Worm (Caenorhabditis elegans): ENCODE measurements around the gene mlc-5.

Gene mlc-5

ce11 chrIII:13606016-13606530, 17.0 kb upstream of the mlc-5 start, which contains the start of gene act-5:
TSS of gene act-5 (minus strand) at chrIII:13606066.
- TF ChIP-seq pes-1 (GFP tag; IDR thresholded peaks at IDR 0.05) (no peak), ama-1 (optimal IDR thresholded peaks at IDR 0.05) (no peak), ets-7 (tag; optimal IDR thresholded peaks at IDR 0.05) (no peak), ceh-13 (GFP tag; optimal IDR thresholded peaks at IDR 0.05) (no peak), hmbx-1 (tag; optimal IDR thresholded peaks at IDR 0.05) (no peak), aly-1 (tag; optimal IDR thresholded peaks at IDR 0.05) (no peak), hmg-4 (GFP tag; optimal IDR thresholded peaks at IDR 0.05) (no peak), scrt-1 (GFP tag; IDR thresholded peaks at IDR 0.05) (no peak), sea-1 (GFP tag; conservative IDR thresholded peaks at IDR 0.05) (no peak)

- TF ChIP-seq F13C5.2 (tag; optimal IDR thresholded peaks at IDR 0.05) (no peak), pes-1 (GFP tag; IDR thresholded peaks at IDR 0.05) (no peak), ama-1 (optimal IDR thresholded peaks at IDR 0.05) (no peak), flt-1 (GFP tag; IDR thresholded peaks at IDR 0.05) (no peak), tbx-11 (GFP tag; IDR thresholded peaks at IDR 0.05) (no peak), hmg-4 (GFP tag; optimal IDR thresholded peaks at IDR 0.05) (no peak), hmbx-1 (tag; optimal IDR thresholded peaks at IDR 0.05) (no peak), sea-1 (GFP tag; conservative IDR thresholded peaks at IDR 0.05) (no peak), ceh-13 (GFP tag; optimal IDR thresholded peaks at IDR 0.05) (no peak), B0310.2 (tag; optimal IDR thresholded peaks at IDR 0.05) (no peak), aly-1 (tag; optimal IDR thresholded peaks at IDR 0.05) (no peak), tbx-37 (GFP tag; conservative IDR thresholded peaks at IDR 0.05) (no peak), ets-7 (tag; optimal IDR thresholded peaks at IDR 0.05) (no peak)
Observed at ce11 chrIII:13606865-13607264, 16.2 kb upstream of the mlc-5 start.

ce11 chrIII:13607833-13608232, 15.3 kb upstream of the mlc-5 start, which contains the start of gene shpk-1:
TSS of gene shpk-1 (plus strand) at chrIII:13608020.
- TF ChIP-seq ets-7 (tag; optimal IDR thresholded peaks at IDR 0.05) (no peak), tbx-37 (GFP tag; conservative IDR thresholded peaks at IDR 0.05) (no peak), hmg-4 (GFP tag; optimal IDR thresholded peaks at IDR 0.05) (no peak), flt-1 (GFP tag; IDR thresholded peaks at IDR 0.05) (no peak), sea-1 (GFP tag; conservative IDR thresholded peaks at IDR 0.05) (no peak), ama-1 (optimal IDR thresholded peaks at IDR 0.05) (no peak), hnd-1 (tag; optimal IDR thresholded peaks at IDR 0.05) (no peak), tra-4 (tag; optimal IDR thresholded peaks at IDR 0.05) (no peak), pes-1 (GFP tag; IDR thresholded peaks at IDR 0.05) (no peak), scrt-1 (GFP tag; IDR thresholded peaks at IDR 0.05) (no peak), ceh-36 (tag; optimal IDR thresholded peaks at IDR 0.05) (no peak), ceh-13 (GFP tag; optimal IDR thresholded peaks at IDR 0.05) (no peak), tbx-11 (GFP tag; IDR thresholded peaks at IDR 0.05) (no peak), F13C5.2 (tag; optimal IDR thresholded peaks at IDR 0.05) (no peak), hmbx-1 (tag; optimal IDR thresholded peaks at IDR 0.05) (no peak)

ce11 chrIII:13614206-13614605, 8.9 kb upstream of the mlc-5 start:
- TF ChIP-seq hmbx-1 (tag; optimal IDR thresholded peaks at IDR 0.05) (no peak), B0310.2 (tag; optimal IDR thresholded peaks at IDR 0.05) (no peak), tbx-37 (GFP tag; conservative IDR thresholded peaks at IDR 0.05) (no peak), F13C5.2 (tag; optimal IDR thresholded peaks at IDR 0.05) (no peak), hmg-4 (GFP tag; optimal IDR thresholded peaks at IDR 0.05) (no peak), ceh-36 (tag; optimal IDR thresholded peaks at IDR 0.05) (no peak), ets-7 (tag; optimal IDR thresholded peaks at IDR 0.05) (no peak)

- no peak for TF ChIP-seq aly-1 (tag; optimal IDR thresholded peaks at IDR 0.05)
- no peak for TF ChIP-seq ets-7 (tag; optimal IDR thresholded peaks at IDR 0.05)
- TF ChIP-seq tbx-37 (GFP tag; conservative IDR thresholded peaks at IDR 0.05): no peak
- TF ChIP-seq tra-4 (tag; optimal IDR thresholded peaks at IDR 0.05): no peak
- no peak for TF ChIP-seq hmg-4 (GFP tag; optimal IDR thresholded peaks at IDR 0.05)
- TF ChIP-seq B0310.2 (tag; optimal IDR thresholded peaks at IDR 0.05): no peak
Observed at ce11 chrIII:13614751-13615150, 8.4 kb upstream of the mlc-5 start.

ce11 chrIII:13615530-13615929, 7.6 kb upstream of the mlc-5 start:
- TF ChIP-seq hmg-4 (GFP tag; optimal IDR thresholded peaks at IDR 0.05): peak; percentile 21
- TF ChIP-seq B0310.2 (tag; optimal IDR thresholded peaks at IDR 0.05): no peak

- no peak for TF ChIP-seq aly-1 (tag; optimal IDR thresholded peaks at IDR 0.05)
- no peak for TF ChIP-seq ets-7 (tag; optimal IDR thresholded peaks at IDR 0.05)
- no peak for TF ChIP-seq tbx-37 (GFP tag; conservative IDR thresholded peaks at IDR 0.05)
- no peak for TF ChIP-seq ama-1 (optimal IDR thresholded peaks at IDR 0.05)
- TF ChIP-seq hnd-1 (tag; optimal IDR thresholded peaks at IDR 0.05): no peak
- no peak for TF ChIP-seq sea-1 (GFP tag; conservative IDR thresholded peaks at IDR 0.05)
- TF ChIP-seq F13C5.2 (tag; optimal IDR thresholded peaks at IDR 0.05): no peak
- TF ChIP-seq pes-1 (GFP tag; IDR thresholded peaks at IDR 0.05): no peak
Observed at ce11 chrIII:13616793-13617192, 6.3 kb upstream of the mlc-5 start, which contains the start of gene T12D8.9. TSS of gene T12D8.9 (plus strand) at chrIII:13617104.

ce11 chrIII:13621012-13621411, 2.1 kb upstream of the mlc-5 start:
- no peak for TF ChIP-seq hmbx-1 (tag; optimal IDR thresholded peaks at IDR 0.05)
- no peak for TF ChIP-seq ceh-36 (tag; optimal IDR thresholded peaks at IDR 0.05)
- no peak for TF ChIP-seq pes-1 (GFP tag; IDR thresholded peaks at IDR 0.05)
- TF ChIP-seq hnd-1 (tag; optimal IDR thresholded peaks at IDR 0.05): no peak
- TF ChIP-seq scrt-1 (GFP tag; IDR thresholded peaks at IDR 0.05): no peak
- TF ChIP-seq F13C5.2 (tag; optimal IDR thresholded peaks at IDR 0.05): no peak
- TF ChIP-seq flt-1 (GFP tag; IDR thresholded peaks at IDR 0.05): no peak
- no peak for TF ChIP-seq ama-1 (optimal IDR thresholded peaks at IDR 0.05)
- no peak for TF ChIP-seq ets-7 (tag; optimal IDR thresholded peaks at IDR 0.05)
- TF ChIP-seq tra-4 (tag; optimal IDR thresholded peaks at IDR 0.05): no peak
- TF ChIP-seq B0310.2 (tag; optimal IDR thresholded peaks at IDR 0.05): no peak
- no peak for TF ChIP-seq tbx-37 (GFP tag; conservative IDR thresholded peaks at IDR 0.05)
- TF ChIP-seq tbx-11 (GFP tag; IDR thresholded peaks at IDR 0.05): no peak
- no peak for TF ChIP-seq hmg-4 (GFP tag; optimal IDR thresholded peaks at IDR 0.05)
- no peak for TF ChIP-seq sea-1 (GFP tag; conservative IDR thresholded peaks at IDR 0.05)
- no peak for TF ChIP-seq ceh-13 (GFP tag; optimal IDR thresholded peaks at IDR 0.05)
- TF ChIP-seq aly-1 (tag; optimal IDR thresholded peaks at IDR 0.05): no peak

Measured in whole organism, early embryonic.